Worm (Caenorhabditis elegans) whole organism, L2 larva: ENCODE measurements around the gene F32D8.2.
A peak's percentile ranks its signal among the peaks of the same experiment; 100 is the strongest.

Experiments used
- C34F6.9 ChIP-seq: fragments of 150-350 bp; optimal IDR thresholded peaks from 2 replicates; lab custom pipeline; 2014; ENCODE audit warnings: missing biosample characterization, missing genetic modification characterization
- F13H6.1 ChIP-seq: sonication (generic microtip); optimal IDR thresholded peaks from 2 replicates; lab custom pipeline; 2016; ENCODE audit warnings: missing genetic modification characterization, missing compliant biosample characterization
- R02D3.7 ChIP-seq: fragments of 150-350 bp; optimal IDR thresholded peaks from 2 replicates; lab custom pipeline; 2014; ENCODE audit warnings: missing biosample characterization, missing genetic modification characterization
- Y55F3AM.14 ChIP-seq: fragments of 200-800 bp; sonication (Bioruptor generic); optimal IDR thresholded peaks from 2 replicates; lab custom pipeline; 2018; ENCODE audit warnings: mild to moderate bottlenecking, missing genetic modification characterization, missing compliant biosample characterization
- ZK546.5 ChIP-seq: sonication (generic microtip); optimal IDR thresholded peaks from 2 replicates; lab custom pipeline; 2017; ENCODE audit warnings: missing biosample characterization, missing genetic modification characterization
- alr-1 ChIP-seq: fragments of 150-350 bp; optimal IDR thresholded peaks from 2 replicates; lab custom pipeline; 2014; ENCODE audit warnings: missing biosample characterization, missing genetic modification characterization
- aly-2 ChIP-seq: fragments of 150-350 bp; optimal IDR thresholded peaks from 2 replicates; lab custom pipeline; 2014; ENCODE audit warnings: missing biosample characterization, missing genetic modification characterization
- ama-1 ChIP-seq: fragments of 150-350 bp; optimal IDR thresholded peaks from 2 replicates; lab custom pipeline; 2018; ENCODE audit warnings: inconsistent platforms
- blmp-1 ChIP-seq: sonication (generic microtip); optimal IDR thresholded peaks from 2 replicates; lab custom pipeline; 2017; ENCODE audit warnings: missing genetic modification characterization, mild to moderate bottlenecking, missing compliant biosample characterization, antibody characterized with exemption, moderate library complexity; ENCODE audit not compliant: insufficient read depth
- ceh-16 ChIP-seq: fragments of 150-350 bp; optimal IDR thresholded peaks from 2 replicates; lab custom pipeline; 2014; ENCODE audit warnings: missing biosample characterization, missing genetic modification characterization
- ceh-82 ChIP-seq: fragments of 150-350 bp; optimal IDR thresholded peaks from 2 replicates; lab custom pipeline; 2014; ENCODE audit warnings: missing biosample characterization, missing genetic modification characterization
- crh-2 ChIP-seq: sonication (generic microtip); optimal IDR thresholded peaks from 2 replicates; lab custom pipeline; 2017; ENCODE audit warnings: missing biosample characterization, missing genetic modification characterization
- dmd-4 ChIP-seq: sonication (generic microtip); optimal IDR thresholded peaks from 2 replicates; lab custom pipeline; 2017; ENCODE audit warnings: missing biosample characterization, missing genetic modification characterization
- egl-27 ChIP-seq: sonication (generic microtip); optimal IDR thresholded peaks from 3 replicates; lab custom pipeline; 2017; ENCODE audit warnings: missing biosample characterization, missing genetic modification reagents, missing genetic modification characterization
- elt-1 ChIP-seq: fragments of 150-350 bp; optimal IDR thresholded peaks from 2 replicates; lab custom pipeline; 2014; ENCODE audit warnings: missing biosample characterization, missing genetic modification characterization
- elt-3 ChIP-seq: sonication (generic microtip); optimal IDR thresholded peaks from 2 replicates; lab custom pipeline; 2017; ENCODE audit warnings: missing biosample characterization, missing genetic modification characterization
- fos-1 ChIP-seq: fragments of 150-350 bp; optimal IDR thresholded peaks from 2 replicates; lab custom pipeline; 2014; ENCODE audit warnings: missing biosample characterization, missing genetic modification characterization
- gmeb-1 ChIP-seq: fragments of 150-350 bp; optimal IDR thresholded peaks from 2 replicates; lab custom pipeline; 2014; ENCODE audit warnings: missing biosample characterization, missing genetic modification characterization
- lin-11 ChIP-seq: fragments of 150-350 bp; sonication (generic microtip); optimal IDR thresholded peaks from 2 replicates; lab custom pipeline; 2014; ENCODE audit warnings: missing biosample characterization, missing genetic modification characterization, inconsistent platforms, mixed read lengths
- lin-13 ChIP-seq: fragments of 150-350 bp; optimal IDR thresholded peaks from 2 replicates; lab custom pipeline; 2014; ENCODE audit warnings: missing biosample characterization, missing genetic modification reagents, missing genetic modification characterization
- lin-39 ChIP-seq: fragments of 150-350 bp; optimal IDR thresholded peaks from 2 replicates; lab custom pipeline; 2014; ENCODE audit warnings: missing biosample characterization, missing genetic modification reagents, missing genetic modification characterization
- lsy-2 ChIP-seq, 2 experiments: fragments of 150-350 bp in 1 of 2; sonication (generic microtip) in 1 of 2; optimal IDR thresholded peaks; 2 replicates each; lab custom pipeline; 2014 to 2017; ENCODE audit warnings: missing biosample characterization in 2 of 2, missing genetic modification characterization in 2 of 2
- mab-5 ChIP-seq: fragments of 150-350 bp; optimal IDR thresholded peaks from 2 replicates; lab custom pipeline; 2014; ENCODE audit warnings: missing biosample characterization, missing genetic modification characterization
- mbf-1 ChIP-seq: sonication (generic microtip); optimal IDR thresholded peaks from 2 replicates; lab custom pipeline; 2017; ENCODE audit warnings: missing biosample characterization, missing genetic modification characterization
- mdl-1 ChIP-seq, 2 experiments: fragments of 150-350 bp in 1 of 2; sonication (generic microtip) in 1 of 2; optimal IDR thresholded peaks; 2 replicates each; lab custom pipeline; 2017; ENCODE audit warnings: missing biosample characterization in 2 of 2, missing genetic modification characterization in 2 of 2
- nhr-10 ChIP-seq: sonication (generic microtip); optimal IDR thresholded peaks from 2 replicates; lab custom pipeline; 2017; ENCODE audit warnings: missing biosample characterization, missing genetic modification characterization
- nhr-11 ChIP-seq: fragments of 150-350 bp; optimal IDR thresholded peaks from 2 replicates; lab custom pipeline; 2014; ENCODE audit warnings: missing biosample characterization, missing genetic modification characterization
- nhr-12 ChIP-seq: fragments of 150-350 bp; optimal IDR thresholded peaks from 2 replicates; lab custom pipeline; 2014; ENCODE audit warnings: missing biosample characterization, missing genetic modification characterization
- nhr-129 ChIP-seq: fragments of 150-350 bp; optimal IDR thresholded peaks from 2 replicates; lab custom pipeline; 2014; ENCODE audit warnings: missing biosample characterization, missing genetic modification characterization
- nhr-21 ChIP-seq: fragments of 150-350 bp; optimal IDR thresholded peaks from 2 replicates; lab custom pipeline; 2014; ENCODE audit warnings: missing biosample characterization, missing genetic modification characterization
- nhr-23 ChIP-seq: fragments of 150-350 bp; optimal IDR thresholded peaks from 2 replicates; lab custom pipeline; 2014; ENCODE audit warnings: missing biosample characterization, missing genetic modification reagents, missing genetic modification characterization
- nhr-237 ChIP-seq: fragments of 150-350 bp; optimal IDR thresholded peaks from 2 replicates; lab custom pipeline; 2014; ENCODE audit warnings: missing biosample characterization, missing genetic modification characterization
- nhr-25 ChIP-seq: fragments of 150-350 bp; sonication (generic microtip); optimal IDR thresholded peaks from 3 replicates; lab custom pipeline; 2014; ENCODE audit warnings: missing biosample characterization, missing genetic modification characterization
- nhr-6 ChIP-seq: fragments of 150-350 bp; optimal IDR thresholded peaks from 2 replicates; lab custom pipeline; 2014; ENCODE audit warnings: missing biosample characterization, missing genetic modification characterization
- nhr-77 ChIP-seq: fragments of 150-350 bp; optimal IDR thresholded peaks from 2 replicates; lab custom pipeline; 2014; ENCODE audit warnings: missing biosample characterization, missing genetic modification characterization
- peb-1 ChIP-seq: fragments of 150-350 bp; optimal IDR thresholded peaks from 2 replicates; lab custom pipeline; 2014; ENCODE audit warnings: missing biosample characterization, missing genetic modification characterization
- sem-4 ChIP-seq: fragments of 150-350 bp; optimal IDR thresholded peaks from 2 replicates; lab custom pipeline; 2014; ENCODE audit warnings: missing biosample characterization, missing genetic modification reagents, missing genetic modification characterization
- skn-1 ChIP-seq: sonication (generic microtip); optimal IDR thresholded peaks from 2 replicates; lab custom pipeline; 2017; ENCODE audit warnings: missing biosample characterization, missing genetic modification characterization
- sma-3 ChIP-seq: sonication (generic microtip); optimal IDR thresholded peaks from 2 replicates; lab custom pipeline; 2016; ENCODE audit warnings: missing genetic modification reagents, missing genetic modification characterization, missing compliant biosample characterization
- sma-9 ChIP-seq, 2 experiments: fragments of 150-350 bp in 1 of 2; sonication (generic microtip) in 1 of 2; optimal IDR thresholded peaks; 2 replicates each; lab custom pipeline; 2014 to 2016; ENCODE audit warnings: missing genetic modification characterization in 2 of 2, mild to moderate bottlenecking in 1 of 2, missing biosample characterization in 1 of 2, missing compliant biosample characterization in 1 of 2, missing genetic modification reagents in 1 of 2, moderate library complexity in 1 of 2
- snpc-4 ChIP-seq: fragments of 150-350 bp; optimal IDR thresholded peaks from 2 replicates; lab custom pipeline; 2014; ENCODE audit warnings: missing biosample characterization, missing genetic modification characterization
- unc-39 ChIP-seq: fragments of 150-350 bp; optimal IDR thresholded peaks from 2 replicates; lab custom pipeline; 2014; ENCODE audit warnings: missing biosample characterization, missing genetic modification characterization
- unc-55 ChIP-seq: fragments of 150-350 bp; sonication (generic microtip); optimal IDR thresholded peaks from 3 replicates; lab custom pipeline; 2014; ENCODE audit warnings: missing biosample characterization, missing genetic modification reagents, missing genetic modification characterization
- unc-62 ChIP-seq: fragments of 150-350 bp; optimal IDR thresholded peaks from 2 replicates; lab custom pipeline; 2014; ENCODE audit warnings: missing biosample characterization, missing genetic modification reagents, missing genetic modification characterization
- zag-1 ChIP-seq: fragments of 150-350 bp; optimal IDR thresholded peaks from 2 replicates; lab custom pipeline; 2014; ENCODE audit warnings: missing biosample characterization, missing genetic modification characterization
- ztf-1 ChIP-seq: fragments of 200-800 bp; sonication (Bioruptor generic); conservative IDR thresholded peaks from 2 replicates; pipeline ENCODE4 v1.3.6; 2022; ENCODE audit warnings: missing genetic modification characterization, missing compliant biosample characterization
- ztf-11 ChIP-seq: sonication (generic microtip); optimal IDR thresholded peaks from 2 replicates; lab custom pipeline; 2017; ENCODE audit warnings: missing biosample characterization, missing genetic modification characterization
- ztf-4 ChIP-seq: fragments of 150-350 bp; optimal IDR thresholded peaks from 2 replicates; lab custom pipeline; 2014; ENCODE audit warnings: missing biosample characterization, missing genetic modification characterization

Gene F32D8.2

ce11 chrV:10871457-10871861, 12.1 kb upstream of the F32D8.2 start:
- TF ChIP-seq nhr-10 (tag; lab: Kevin White, UChicago), result no peak
- TF ChIP-seq nhr-12 (tag; lab: Kevin White, UChicago), result no peak
- TF ChIP-seq aly-2 (tag; lab: Kevin White, UChicago), result no peak
- no peak for TF ChIP-seq mbf-1 (tag; lab: Kevin White, UChicago)
- peak; percentile 56 to 83 for TF ChIP-seq lsy-2 (tag; optimal IDR thresholded peaks at IDR 0.05; lab: Kevin White, UChicago)
- peak; percentile 83 for TF ChIP-seq nhr-21 (tag; lab: Kevin White, UChicago)
- TF ChIP-seq ztf-4 (tag; lab: Kevin White, UChicago), result peak; percentile 50
- TF ChIP-seq sma-9 (GFP tag; optimal IDR thresholded peaks at IDR 0.05; lab: Kevin White, UChicago), result peak; percentile 89
- TF ChIP-seq sma-9 (tag; optimal IDR thresholded peaks at IDR 0.05; lab: Kevin White, UChicago), result no peak
- peak; percentile 83 for TF ChIP-seq unc-55 (GFP tag; lab: Kevin White, UChicago)
- peak; percentile 12 for TF ChIP-seq mab-5 (tag; lab: Kevin White, UChicago)
- peak; percentile 86 for TF ChIP-seq fos-1 (tag; lab: Kevin White, UChicago)
- peak; percentile 93 for TF ChIP-seq nhr-129 (tag; lab: Kevin White, UChicago)
- TF ChIP-seq ceh-16, result no peak
- peak; percentile 95 for TF ChIP-seq F13H6.1 (tag; lab: Kevin White, UChicago)
- TF ChIP-seq nhr-25, result peak; percentile 50
- TF ChIP-seq nhr-6, result peak; percentile 68
- TF ChIP-seq nhr-77 (tag; lab: Kevin White, UChicago), result no peak
- TF ChIP-seq ceh-82 (tag; lab: Kevin White, UChicago), result no peak
- TF ChIP-seq nhr-11 (tag; lab: Kevin White, UChicago), result peak; percentile 46
- TF ChIP-seq blmp-1, result peak; percentile 76
- TF ChIP-seq skn-1 (tag; lab: Kevin White, UChicago), result no peak
- no peak for TF ChIP-seq alr-1 (tag; lab: Kevin White, UChicago)
- peak; percentile 99 for TF ChIP-seq Y55F3AM.14 (GFP tag; lab: Kevin White, UChicago)
- TF ChIP-seq elt-3 (tag; lab: Kevin White, UChicago), result no peak
- no peak for TF ChIP-seq unc-62 (GFP tag; lab: Kevin White, UChicago)
- no peak for TF ChIP-seq lin-39 (tag; lab: Kevin White, UChicago)
- no peak for TF ChIP-seq unc-39 (tag; lab: Kevin White, UChicago)
- no peak for TF ChIP-seq R02D3.7 (tag; lab: Kevin White, UChicago)
- TF ChIP-seq egl-27 (tag; lab: Kevin White, UChicago), result peak; percentile 92
- TF ChIP-seq lin-13 (GFP tag; lab: Kevin White, UChicago), result peak; percentile 66
- TF ChIP-seq peb-1 (tag; lab: Kevin White, UChicago), result no peak
- TF ChIP-seq gmeb-1 (tag; lab: Kevin White, UChicago), result peak; percentile 57
- peak; percentile 86 for TF ChIP-seq sem-4 (tag; lab: Kevin White, UChicago)
- peak; percentile 61 for TF ChIP-seq lin-11
- TF ChIP-seq snpc-4, result peak; percentile 50
- no peak for TF ChIP-seq nhr-23 (tag; lab: Kevin White, UChicago)
- no peak for TF ChIP-seq nhr-237
- no peak for TF ChIP-seq ama-1 (lab: Kevin White, UChicago)
- peak; percentile 48 for TF ChIP-seq sma-3 (GFP tag; lab: Kevin White, UChicago)
- peak; percentile 92 for TF ChIP-seq crh-2 (tag; lab: Kevin White, UChicago)
- TF ChIP-seq dmd-4, result no peak
- no peak for TF ChIP-seq ZK546.5 (tag; lab: Kevin White, UChicago)
- TF ChIP-seq ztf-1, result no peak
- TF ChIP-seq elt-1 (tag; lab: Kevin White, UChicago), result no peak
- TF ChIP-seq zag-1 (tag; lab: Kevin White, UChicago), result peak; percentile 88
- peak; percentile 91 to 96 for TF ChIP-seq mdl-1 (tag; optimal IDR thresholded peaks at IDR 0.05; lab: Kevin White, UChicago)
- TF ChIP-seq ztf-11 (tag; lab: Kevin White, UChicago), result no peak
- peak; percentile 86 for TF ChIP-seq C34F6.9 (tag; lab: Kevin White, UChicago)
